Worm (Caenorhabditis elegans) whole organism, early embryonic: Measurements from ENCODE around the gene rbm-17.

Experiments used
- B0310.2 ChIP-seq: sonication (generic microtip); optimal IDR thresholded peaks from 2 replicates; lab custom pipeline; 2016; ENCODE audit warnings: mild to moderate bottlenecking, missing genetic modification characterization, missing compliant biosample characterization
- F13C5.2 ChIP-seq: sonication (generic microtip); optimal IDR thresholded peaks from 2 replicates; lab custom pipeline; 2017; ENCODE audit warnings: mild to moderate bottlenecking, missing genetic modification characterization, inconsistent platforms, missing compliant biosample characterization
- aly-1 ChIP-seq: sonication (generic microtip); optimal IDR thresholded peaks from 2 replicates; lab custom pipeline; 2016; ENCODE audit warnings: missing genetic modification characterization, missing compliant biosample characterization
- ama-1 ChIP-seq: fragments of 150-350 bp; optimal IDR thresholded peaks from 2 replicates; lab custom pipeline; 2014
- ceh-13 ChIP-seq: fragments of 200-800 bp; sonication (Bioruptor generic); optimal IDR thresholded peaks from 2 replicates; lab custom pipeline; 2018; ENCODE audit warnings: mild to moderate bottlenecking, missing genetic modification characterization, missing compliant biosample characterization
- ceh-36 ChIP-seq: sonication (generic microtip); optimal IDR thresholded peaks from 2 replicates; lab custom pipeline; 2016; ENCODE audit warnings: missing genetic modification characterization, inconsistent platforms, missing compliant biosample characterization
- ets-7 ChIP-seq: sonication (generic microtip); optimal IDR thresholded peaks from 2 replicates; lab custom pipeline; 2016; ENCODE audit warnings: missing genotype, missing genetic modification characterization, missing compliant biosample characterization
- flt-1 ChIP-seq: fragments of 200-800 bp; sonication (Bioruptor generic); IDR thresholded peaks from 2 replicates; pipeline ENCODE4 v1.3.6; 2022; ENCODE audit warnings: missing genetic modification characterization, missing compliant biosample characterization
- hmbx-1 ChIP-seq: sonication (generic microtip); optimal IDR thresholded peaks from 2 replicates; lab custom pipeline; 2016; ENCODE audit warnings: mild to moderate bottlenecking, missing genetic modification characterization, missing compliant biosample characterization
- hmg-4 ChIP-seq: fragments of 200-800 bp; sonication (Bioruptor generic); optimal IDR thresholded peaks from 2 replicates; lab custom pipeline; 2018; ENCODE audit warnings: mild to moderate bottlenecking, missing genetic modification characterization, missing compliant biosample characterization
- hnd-1 ChIP-seq: sonication (generic microtip); optimal IDR thresholded peaks from 2 replicates; lab custom pipeline; 2016; ENCODE audit warnings: missing genetic modification characterization, missing compliant biosample characterization
- pes-1 ChIP-seq: fragments of 200-800 bp; sonication (Bioruptor generic); IDR thresholded peaks from 2 replicates; pipeline ENCODE4 v1.3.6; 2022; ENCODE audit warnings: missing genetic modification reagents, missing genetic modification characterization, missing compliant biosample characterization
- scrt-1 ChIP-seq: fragments of 200-800 bp; sonication (Bioruptor generic); IDR thresholded peaks from 2 replicates; pipeline ENCODE4 v1.3.6; 2022; ENCODE audit warnings: missing genetic modification characterization, missing compliant biosample characterization
- sea-1 ChIP-seq: fragments of 200-800 bp; sonication (Bioruptor generic); conservative IDR thresholded peaks from 2 replicates; pipeline ENCODE4 v1.3.6; 2022; ENCODE audit warnings: missing genetic modification characterization, missing compliant biosample characterization
- tbx-11 ChIP-seq: fragments of 200-800 bp; sonication (Bioruptor generic); IDR thresholded peaks from 2 replicates; pipeline ENCODE4 v1.3.6; 2022; ENCODE audit warnings: missing genetic modification characterization, missing compliant biosample characterization
- tbx-37 ChIP-seq: fragments of 200-800 bp; sonication (Bioruptor generic); conservative IDR thresholded peaks from 2 replicates; pipeline ENCODE4 v1.3.6; 2022; ENCODE audit warnings: missing genetic modification reagents, missing genetic modification characterization, missing compliant biosample characterization
- tra-4 ChIP-seq: sonication (generic microtip); optimal IDR thresholded peaks from 2 replicates; lab custom pipeline; 2017; ENCODE audit warnings: missing genetic modification characterization, missing compliant biosample characterization

rbm-17 gene

ce11 chrIV:11638016-11638415 is at the start of gene rbm-17:
TSS of gene rbm-17 (plus strand) at chrIV:11638316.
- TF ChIP-seq ceh-13 (GFP tag; lab: Kevin White, UChicago) = no peak
- TF ChIP-seq F13C5.2 (tag; lab: Kevin White, UChicago) = no peak
- TF ChIP-seq aly-1 = no peak
- no peak for TF ChIP-seq tbx-37
- TF ChIP-seq B0310.2 (tag; lab: Kevin White, UChicago) = no peak
- TF ChIP-seq sea-1 (GFP tag; lab: Robert Waterston, UW) = no peak
- no peak for TF ChIP-seq flt-1
- no peak for TF ChIP-seq hnd-1 (tag; lab: Kevin White, UChicago)

ce11 chrIV:11592165-11592564 is 46.0 kb upstream of the rbm-17 start, which contains the start of gene spe-36:
TSS of gene spe-36 (minus strand) at chrIV:11592265.
- TF ChIP-seq tbx-37 (no peak), F13C5.2 (tag; lab: Kevin White, UChicago) (no peak), hnd-1 (tag; lab: Kevin White, UChicago) (no peak), ets-7 (tag; lab: Kevin White, UChicago) (no peak), flt-1 (no peak), ama-1 (lab: Kevin White, UChicago) (no peak), B0310.2 (tag; lab: Kevin White, UChicago) (no peak), hmbx-1 (tag; lab: Kevin White, UChicago) (no peak), ceh-36 (tag; lab: Kevin White, UChicago) (no peak), tra-4 (no peak), tbx-11 (GFP tag; lab: Robert Waterston, UW) (no peak), ceh-13 (GFP tag; lab: Kevin White, UChicago) (no peak), hmg-4 (GFP tag; lab: Kevin White, UChicago) (no peak), scrt-1 (no peak), pes-1 (GFP tag; lab: Robert Waterston, UW) (no peak), sea-1 (GFP tag; lab: Robert Waterston, UW) (no peak), aly-1 (no peak)

DNA sequence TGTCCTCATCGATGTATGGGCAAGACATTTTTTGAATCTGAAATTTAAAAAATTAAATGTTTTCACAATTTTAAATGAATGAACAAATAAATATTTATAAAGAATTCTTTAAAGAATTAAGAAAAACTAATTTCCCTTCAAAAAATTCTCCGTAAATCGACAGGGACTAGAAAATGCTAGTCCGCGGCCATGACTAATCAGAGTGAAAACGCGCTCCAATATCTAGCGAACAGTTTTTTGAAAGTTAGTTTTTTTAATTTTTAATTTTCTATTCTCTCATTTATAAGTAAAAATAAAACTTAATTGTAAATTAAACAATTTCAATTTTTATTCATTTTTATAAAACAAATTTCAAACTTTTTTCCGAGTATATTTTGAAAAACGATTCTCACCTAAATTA is 45.3 kb upstream of the rbm-17 start:
- TF ChIP-seq tbx-37 = peak; percentile 73; the same call in 1 of the 2 replicates
- TF ChIP-seq hmg-4 (GFP tag; lab: Kevin White, UChicago) = no peak
- 0 out of 2 replicates have a peak, but pooled peaks have one; percentile 28 for TF ChIP-seq pes-1 (GFP tag; lab: Robert Waterston, UW)

- TF ChIP-seq hmg-4 (GFP tag; lab: Kevin White, UChicago) (peak; percentile 38), sea-1 (GFP tag; lab: Robert Waterston, UW) (no peak), tbx-37 (no peak), F13C5.2 (tag; lab: Kevin White, UChicago) (peak; percentile 64), B0310.2 (tag; lab: Kevin White, UChicago) (no peak), ama-1 (lab: Kevin White, UChicago) (no peak), aly-1 (no peak), scrt-1 (no peak), pes-1 (GFP tag; lab: Robert Waterston, UW) (no peak), ceh-36 (tag; lab: Kevin White, UChicago) (no peak), ets-7 (tag; lab: Kevin White, UChicago) (no peak), tra-4 (no peak), hnd-1 (tag; lab: Kevin White, UChicago) (no peak), flt-1 (no peak), ceh-13 (GFP tag; lab: Kevin White, UChicago) (no peak), hmbx-1 (tag; lab: Kevin White, UChicago) (no peak), tbx-11 (GFP tag; lab: Robert Waterston, UW) (0 out of 2 replicates have a peak, but pooled peaks have one; percentile 14)
Measured at ce11 chrIV:11593415-11594190, 44.5 kb upstream of the rbm-17 start, which contains the start of gene F40F11.3. TSS of gene F40F11.3 (minus strand) at chrIV:11594003.

DNA sequence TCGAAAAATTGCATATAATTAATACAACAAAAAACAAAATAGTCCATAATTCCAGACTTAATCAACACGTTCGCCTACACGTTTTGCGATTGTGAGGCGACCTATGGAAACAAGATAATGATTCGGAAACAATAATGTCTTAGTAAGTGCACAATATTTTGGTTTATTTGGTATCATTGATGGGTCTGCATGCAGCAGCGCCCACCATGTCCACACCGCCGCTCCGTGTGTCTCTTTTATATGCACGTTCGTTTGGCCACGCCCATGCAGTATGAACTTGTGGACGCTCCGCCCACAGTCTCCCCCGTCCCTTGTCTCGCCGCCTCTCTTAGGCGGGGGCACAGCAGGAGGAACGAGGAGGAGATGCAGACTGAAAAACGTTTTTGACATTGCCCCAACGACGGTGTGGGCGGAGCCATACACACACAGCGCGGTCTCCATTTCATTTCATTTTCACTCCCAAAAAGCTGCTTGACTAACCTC is 43.9 kb upstream of the rbm-17 start, which contains the start of gene mig-38:
Gene mig-38, plus strand, starts transcription at position 54 of the 483 bp plus-strand sequence.
- TF ChIP-seq ets-7 (tag; lab: Kevin White, UChicago) (no peak), hmg-4 (GFP tag; lab: Kevin White, UChicago) (peak; percentile 45), sea-1 (GFP tag; lab: Robert Waterston, UW) (peak; percentile 48; the same call in 1 of the 2 replicates)

DNA sequence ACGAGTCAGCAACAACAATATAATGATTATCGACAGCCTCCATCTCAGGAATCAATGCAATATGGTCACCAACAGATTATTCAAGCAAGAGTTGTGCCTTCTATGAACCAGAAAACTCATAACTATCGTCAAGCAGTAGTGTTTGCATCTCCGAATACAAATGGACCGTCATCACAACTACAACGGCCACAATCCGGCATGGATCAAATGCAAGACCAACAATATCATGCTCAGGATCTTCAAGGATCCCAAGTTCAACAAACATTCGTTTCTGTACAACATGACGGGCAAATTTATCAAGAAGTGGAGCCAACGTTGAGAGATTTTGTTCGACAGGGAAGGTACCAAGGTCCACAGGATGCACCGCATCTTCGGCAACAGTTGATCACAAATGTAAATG is 41.0 kb upstream of the rbm-17 start:
- TF ChIP-seq hnd-1 (tag; lab: Kevin White, UChicago) (no peak), aly-1 (no peak), sea-1 (GFP tag; lab: Robert Waterston, UW) (no peak), tbx-37 (no peak), ceh-36 (tag; lab: Kevin White, UChicago) (no peak), hmbx-1 (tag; lab: Kevin White, UChicago) (no peak), ets-7 (tag; lab: Kevin White, UChicago) (no peak), ceh-13 (GFP tag; lab: Kevin White, UChicago) (no peak), ama-1 (lab: Kevin White, UChicago) (no peak), scrt-1 (no peak), pes-1 (GFP tag; lab: Robert Waterston, UW) (no peak), tbx-11 (GFP tag; lab: Robert Waterston, UW) (no peak), B0310.2 (tag; lab: Kevin White, UChicago) (no peak), flt-1 (no peak), F13C5.2 (tag; lab: Kevin White, UChicago) (no peak), hmg-4 (GFP tag; lab: Kevin White, UChicago) (no peak), tra-4 (no peak)

DNA sequence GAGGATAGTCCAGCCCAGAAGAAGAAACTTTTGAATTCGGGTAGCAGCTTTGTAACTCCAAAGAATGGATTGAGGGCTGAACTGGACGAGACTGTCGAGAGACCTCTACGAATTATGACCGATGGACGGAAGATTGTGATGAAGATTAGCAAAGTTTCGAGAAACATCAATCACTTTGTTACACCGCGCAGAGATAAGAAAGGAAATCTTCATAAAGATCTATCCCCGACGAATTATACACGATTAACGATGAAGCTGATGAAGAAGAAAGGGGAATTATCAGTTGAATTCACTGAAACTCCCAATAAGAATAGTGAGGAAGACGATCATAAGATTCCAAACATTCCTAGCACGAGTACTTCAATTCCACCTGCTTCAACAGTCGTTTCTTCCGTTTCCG is 38.4 kb upstream of the rbm-17 start:
- TF ChIP-seq B0310.2 (tag; lab: Kevin White, UChicago) = no peak
